5 fruit fly cellular contexts compared by ENCODE assay signal in the genomic region with DNA sequence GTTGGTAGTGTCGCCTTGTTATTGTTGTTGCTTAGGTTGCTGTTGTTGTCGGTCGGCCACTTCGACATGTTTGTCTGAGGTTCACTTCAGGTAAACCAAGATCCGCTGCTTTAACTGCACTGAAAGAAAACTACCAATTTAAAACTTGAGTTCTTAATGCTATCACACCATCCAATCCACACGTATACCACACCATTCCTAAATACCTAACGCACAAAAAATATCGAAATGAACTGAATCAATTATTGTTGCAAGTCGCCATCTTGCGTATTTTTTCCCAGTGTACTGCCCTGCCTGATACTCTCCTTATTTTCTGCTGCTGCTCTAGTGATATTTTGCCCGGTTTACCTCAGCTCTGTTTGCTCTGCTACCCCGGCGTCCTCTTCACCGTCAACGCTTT.
TF ChIP-seq lines count a peak whose summit lies in the region.

No protein-coding gene starts in this region.

- no peak for TF ChIP-seq CTCF in whole organism, embryonic (GFP tag; optimal IDR thresholded peaks at IDR 0.05; lab: Kevin White, UChicago)

TF ChIP-seq in whole organism, adult, 20 proteins besides CTCF, POLR2A, EP300 and RAD21 (continues in another document):
- TF ChIP-seq CG5204 (GFP tag; optimal IDR thresholded peaks at IDR 0.05; lab: Kevin White, UChicago) (no peak), CG33017 (tag; optimal IDR thresholded peaks at IDR 0.05; lab: Kevin White, UChicago) (no peak), toe (GFP tag; optimal IDR thresholded peaks at IDR 0.05; lab: Kevin White, UChicago) (no peak), Crg-1 (GFP tag; optimal IDR thresholded peaks at IDR 0.05; lab: Kevin White, UChicago) (no peak), bab1 (GFP tag; optimal IDR thresholded peaks at IDR 0.05; lab: Kevin White, UChicago) (peak; percentile 81), Hr96 (GFP tag; optimal IDR thresholded peaks at IDR 0.05; lab: Kevin White, UChicago) (no peak), tj (GFP tag; optimal IDR thresholded peaks at IDR 0.05; lab: Kevin White, UChicago) (peak; percentile 44), Clk (GFP tag; optimal IDR thresholded peaks at IDR 0.05; lab: Kevin White, UChicago) (no peak), ovo (GFP tag; optimal IDR thresholded peaks at IDR 0.05; lab: Kevin White, UChicago) (no peak), CG1620 (GFP tag; optimal IDR thresholded peaks at IDR 0.05; lab: Kevin White, UChicago) (peak; percentile 16), kay (GFP tag; lab: Kevin White, UChicago; ENCODE audit: borderline replicate concordance) (no peak), CG11617 (GFP tag; optimal IDR thresholded peaks at IDR 0.05; lab: Kevin White, UChicago) (no peak), CG7101 (tag; optimal IDR thresholded peaks at IDR 0.05; lab: Kevin White, UChicago) (no peak), CG12768 (GFP tag; optimal IDR thresholded peaks at IDR 0.05; lab: Kevin White, UChicago) (no peak), CG7045 (GFP tag; optimal IDR thresholded peaks at IDR 0.05; lab: Kevin White, UChicago) (no peak), Mnt (GFP tag; optimal IDR thresholded peaks at IDR 0.05; lab: Kevin White, UChicago) (no peak), CG14711 (tag; optimal IDR thresholded peaks at IDR 0.05; lab: Kevin White, UChicago) (peak; percentile 31), cic (GFP tag; optimal IDR thresholded peaks at IDR 0.05; lab: Kevin White, UChicago) (no peak)

TF ChIP-seq in whole organism, embryonic, 481 proteins besides CTCF, POLR2A, EP300 and RAD21 (continues in another document):
- TF ChIP-seq CG15696 (tag; optimal IDR thresholded peaks at IDR 0.05; lab: Kevin White, UChicago), result peak; percentile 20
- TF ChIP-seq croc (GFP tag; conservative IDR thresholded peaks at IDR 0.05; lab: Robert Waterston, UW), result peak; percentile 67
- peak; percentile 63 for TF ChIP-seq CG12071 (GFP tag; optimal IDR thresholded peaks at IDR 0.05; lab: Kevin White, UChicago)
- TF ChIP-seq CG10654 (GFP tag; optimal IDR thresholded peaks at IDR 0.05; lab: Kevin White, UChicago), result peak; percentile 25
- no peak for TF ChIP-seq CG6272 (GFP tag; IDR thresholded peaks at IDR 0.05; lab: Robert Waterston, UW)
- peak; percentile 63 for TF ChIP-seq CG8944 (GFP tag; optimal IDR thresholded peaks at IDR 0.05; lab: Kevin White, UChicago)
- peak; percentile 16 for TF ChIP-seq CG13296 (GFP tag; optimal IDR thresholded peaks at IDR 0.05; lab: Kevin White, UChicago)
- no peak for TF ChIP-seq lov (optimal IDR thresholded peaks at IDR 0.05; lab: Kevin White, UChicago)
- TF ChIP-seq lov (GFP tag; IDR thresholded peaks at IDR 0.05; lab: Robert Waterston, UW), result 0 out of 3 replicates have a peak, but pooled peaks have one; percentile 51
- peak; percentile 56 for TF ChIP-seq CG17328 (GFP tag; IDR thresholded peaks at IDR 0.05; lab: Robert Waterston, UW)
- TF ChIP-seq eyg (GFP tag; optimal IDR thresholded peaks at IDR 0.05; lab: Kevin White, UChicago), result peak; percentile 42
- TF ChIP-seq oc (tag; optimal IDR thresholded peaks at IDR 0.05; lab: Kevin White, UChicago), result peak; percentile 34
- TF ChIP-seq Sox102F (GFP tag; optimal IDR thresholded peaks at IDR 0.05; lab: Kevin White, UChicago), result peak; percentile 71
- TF ChIP-seq inv (GFP tag; IDR thresholded peaks at IDR 0.05; lab: Robert Waterston, UW; ENCODE audit: partially characterized antibody), result no peak
- TF ChIP-seq tll (GFP tag; optimal IDR thresholded peaks at IDR 0.05; lab: Kevin White, UChicago), result no peak
- TF ChIP-seq CG17802 (tag; optimal IDR thresholded peaks at IDR 0.05; lab: Kevin White, UChicago), result no peak
- TF ChIP-seq CG2202 (tag; optimal IDR thresholded peaks at IDR 0.05; lab: Kevin White, UChicago), result peak; percentile 29

TF ChIP-seq in whole organism, prepupa, 60 proteins besides CTCF, POLR2A, EP300 and RAD21 (continues in another document):
- TF ChIP-seq Eip78C (GFP tag; lab: Kevin White, UChicago) (peak; percentile 98), CG8119 (GFP tag; IDR thresholded peaks at IDR 0.05; lab: Robert Waterston, UW) (peak; percentile 94), fkh (GFP tag; optimal IDR thresholded peaks at IDR 0.05; lab: Kevin White, UChicago) (peak; percentile 6), achi (GFP tag; optimal IDR thresholded peaks at IDR 0.05; lab: Kevin White, UChicago) (peak; percentile 92), Gug (GFP tag; IDR thresholded peaks at IDR 0.05; lab: Robert Waterston, UW) (peak; percentile 81), CG10669 (GFP tag; optimal IDR thresholded peaks at IDR 0.05; lab: Kevin White, UChicago) (peak; percentile 89), spab (GFP tag; optimal IDR thresholded peaks at IDR 0.05; lab: Kevin White, UChicago) (peak; percentile 86), dsx (GFP tag; optimal IDR thresholded peaks at IDR 0.05; lab: Kevin White, UChicago; ENCODE audit: poor library complexity, severe bottlenecking) (peak; percentile 88), Eip93F (GFP tag; optimal IDR thresholded peaks at IDR 0.05; lab: Kevin White, UChicago) (no peak), CG11294 (GFP tag; IDR thresholded peaks at IDR 0.05; lab: Robert Waterston, UW) (peak; percentile 83), CG32006 (GFP tag; optimal IDR thresholded peaks at IDR 0.05; lab: Kevin White, UChicago) (peak; percentile 94), CG6854 (GFP tag; optimal IDR thresholded peaks at IDR 0.05; lab: Kevin White, UChicago) (peak; percentile 39), acj6 (GFP tag; optimal IDR thresholded peaks at IDR 0.05; lab: Kevin White, UChicago) (peak; percentile 93), Met (GFP tag; optimal IDR thresholded peaks at IDR 0.05; lab: Kevin White, UChicago) (peak; percentile 66), vri (GFP tag; optimal IDR thresholded peaks at IDR 0.05; lab: Kevin White, UChicago) (peak; percentile 74), CG3032 (tag; optimal IDR thresholded peaks at IDR 0.05; lab: Kevin White, UChicago) (peak; percentile 80), Sox102F (GFP tag; optimal IDR thresholded peaks at IDR 0.05; lab: Kevin White, UChicago) (peak; percentile 69), Lpt (GFP tag; optimal IDR thresholded peaks at IDR 0.05; lab: Kevin White, UChicago) (peak; percentile 91)

TF ChIP-seq in whole organism, pupa, 21 proteins besides CTCF, POLR2A, EP300 and RAD21 (continues in another document):
- TF ChIP-seq D1 (tag; optimal IDR thresholded peaks at IDR 0.05; lab: Kevin White, UChicago), result no peak
- TF ChIP-seq CG34367 (tag; optimal IDR thresholded peaks at IDR 0.05; lab: Kevin White, UChicago), result peak; percentile 86
- peak; percentile 89 for TF ChIP-seq CG15710 (tag; optimal IDR thresholded peaks at IDR 0.05; lab: Kevin White, UChicago)
- TF ChIP-seq CG12605 (GFP tag; IDR thresholded peaks at IDR 0.05; lab: Robert Waterston, UW), result peak; percentile 77
- TF ChIP-seq CG8159 (tag; optimal IDR thresholded peaks at IDR 0.05; lab: Kevin White, UChicago), result peak; percentile 87
- peak; percentile 63 for TF ChIP-seq Snoo (tag; optimal IDR thresholded peaks at IDR 0.05; lab: Kevin White, UChicago)
- TF ChIP-seq CG10348 (GFP tag; IDR thresholded peaks at IDR 0.05; lab: Robert Waterston, UW), result peak; percentile 56
- peak; percentile 95 for TF ChIP-seq Pif1A (GFP tag; optimal IDR thresholded peaks at IDR 0.05; lab: Kevin White, UChicago)
- peak; percentile 89 for TF ChIP-seq Ets98B (GFP tag; IDR thresholded peaks at IDR 0.05; lab: Robert Waterston, UW)
- TF ChIP-seq CG14655 (GFP tag; optimal IDR thresholded peaks at IDR 0.05; lab: Kevin White, UChicago), result peak; percentile 90
- TF ChIP-seq rn (GFP tag; IDR thresholded peaks at IDR 0.05; lab: Robert Waterston, UW), result peak; percentile 82
- peak; percentile 83 for TF ChIP-seq CG9948 (tag; optimal IDR thresholded peaks at IDR 0.05; lab: Kevin White, UChicago)
- peak; percentile 94 for TF ChIP-seq CG4496 (GFP tag; IDR thresholded peaks at IDR 0.05; lab: Robert Waterston, UW)
- peak; percentile 81 for TF ChIP-seq gl (tag; optimal IDR thresholded peaks at IDR 0.05; lab: Kevin White, UChicago)
- TF ChIP-seq CG17806 (tag; optimal IDR thresholded peaks at IDR 0.05; lab: Kevin White, UChicago), result peak; percentile 88
- peak; percentile 86 for TF ChIP-seq Pif1B (GFP tag; optimal IDR thresholded peaks at IDR 0.05; lab: Kevin White, UChicago)
- peak; percentile 84 for TF ChIP-seq CG32121 (GFP tag; IDR thresholded peaks at IDR 0.05; lab: Robert Waterston, UW)
- TF ChIP-seq EcR (GFP tag; optimal IDR thresholded peaks at IDR 0.05; lab: Kevin White, UChicago), result peak; percentile 43
- peak; percentile 78 for TF ChIP-seq CG13204 (GFP tag; optimal IDR thresholded peaks at IDR 0.05; lab: Kevin White, UChicago)
- TF ChIP-seq fd96Ca (GFP tag; IDR thresholded peaks at IDR 0.05; lab: Robert Waterston, UW), result peak; percentile 95

TF ChIP-seq in whole organism, wandering third instar larva, 38 proteins besides CTCF, POLR2A, EP300 and RAD21:
- TF ChIP-seq CG9705 (GFP tag; optimal IDR thresholded peaks at IDR 0.05; lab: Kevin White, UChicago) (peak; percentile 1), brk (GFP tag; optimal IDR thresholded peaks at IDR 0.05; lab: Kevin White, UChicago) (peak; percentile 71), Sp1 (GFP tag; optimal IDR thresholded peaks at IDR 0.05; lab: Kevin White, UChicago) (peak; percentile 63), woc (GFP tag; optimal IDR thresholded peaks at IDR 0.05; lab: Kevin White, UChicago) (peak; percentile 65), ey (GFP tag; optimal IDR thresholded peaks at IDR 0.05; lab: Kevin White, UChicago) (peak; percentile 77), pan (optimal IDR thresholded peaks at IDR 0.05; lab: Kevin White, UChicago) (no peak), dmrt93B (GFP tag; optimal IDR thresholded peaks at IDR 0.05; lab: Kevin White, UChicago) (peak; percentile 49), rgr (GFP tag; optimal IDR thresholded peaks at IDR 0.05; lab: Kevin White, UChicago) (peak; percentile 81), fru (GFP tag; optimal IDR thresholded peaks at IDR 0.05; lab: Kevin White, UChicago) (peak; percentile 84), psq (GFP tag; optimal IDR thresholded peaks at IDR 0.05; lab: Kevin White, UChicago) (peak; percentile 68), OdsH (GFP tag; optimal IDR thresholded peaks at IDR 0.05; lab: Kevin White, UChicago) (peak; percentile 78), Hnf4 (GFP tag; optimal IDR thresholded peaks at IDR 0.05; lab: Kevin White, UChicago) (peak; percentile 81), tai (GFP tag; optimal IDR thresholded peaks at IDR 0.05; lab: Kevin White, UChicago) (peak; percentile 66), foxo (GFP tag; optimal IDR thresholded peaks at IDR 0.05; lab: Kevin White, UChicago) (peak in 1 of 2 experiments; percentile 86), h (GFP tag; optimal IDR thresholded peaks at IDR 0.05; lab: Kevin White, UChicago) (peak; percentile 82), Hr78 (GFP tag; optimal IDR thresholded peaks at IDR 0.05; lab: Kevin White, UChicago) (no peak), Mio (GFP tag; optimal IDR thresholded peaks at IDR 0.05; lab: Kevin White, UChicago) (no peak), Myc (optimal IDR thresholded peaks at IDR 0.05; lab: Kevin White, UChicago) (no peak), HLH106 (tag; optimal IDR thresholded peaks at IDR 0.05; lab: Kevin White, UChicago) (peak; percentile 54), br (GFP tag; optimal IDR thresholded peaks at IDR 0.05; lab: Kevin White, UChicago) (peak; percentile 83)
TF ChIP-seq in whole organism, wandering third instar larva: peak in this region for 16.
